Worm (Caenorhabditis elegans): ENCODE results near the gene Y73B3B.3.
"Not testable (repeated sequence)": the region's sequence is repeated elsewhere in the genome, so short reads cannot be mapped to it uniquely, and the experiment has no call there.

The Y73B3B.3 gene

DNA sequence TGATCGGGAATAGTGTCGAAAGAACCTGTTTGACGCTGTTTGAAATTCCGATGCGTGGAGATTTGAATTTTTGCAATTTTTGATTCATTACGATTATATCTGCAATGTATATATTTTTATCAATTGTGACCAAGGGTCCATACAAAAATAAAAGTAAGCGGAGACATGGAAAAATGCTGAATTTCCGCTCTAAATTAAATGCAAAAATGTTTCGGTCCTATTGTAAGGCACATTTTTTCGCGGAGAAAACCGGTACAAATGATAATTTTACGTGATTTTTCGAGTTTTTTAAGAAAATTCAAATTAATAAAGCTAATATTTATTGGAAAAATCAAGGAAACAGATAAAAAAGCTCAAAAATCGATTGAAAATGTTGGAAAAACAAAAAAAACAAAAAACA lies 5.7 kb downstream of the Y73B3B.3 start, which contains the start of gene set-28:
set-28 (minus strand) TSS at position 101 of the 400 bp plus-strand sequence.
- not testable (repeated sequence) for TF ChIP-seq ceh-88 (GFP tag; IDR thresholded peaks at IDR 0.05); ztf-11 (tag; optimal IDR thresholded peaks at IDR 0.05); tbx-2 (tag; optimal IDR thresholded peaks at IDR 0.05)

DNA sequence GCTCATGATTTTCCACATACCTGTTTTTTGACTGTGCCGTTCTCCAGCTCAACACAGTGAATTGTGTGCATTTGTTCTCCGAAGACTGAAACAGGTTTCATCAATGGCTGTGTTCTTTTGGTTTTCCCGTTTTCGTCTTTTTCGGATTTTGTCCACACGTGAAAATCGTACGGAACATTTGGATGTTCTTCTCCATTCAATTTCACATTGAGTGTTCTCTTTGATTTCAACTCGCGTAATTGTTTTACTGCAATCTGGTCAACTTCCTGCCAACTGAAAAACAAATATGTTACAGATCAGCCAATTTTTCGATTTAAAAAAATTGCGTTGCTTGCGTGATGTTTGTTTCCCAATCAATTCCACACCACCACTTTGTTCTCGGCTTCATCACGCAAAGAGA lies 19.6 kb downstream of the Y73B3B.3 start, which contains the start of gene AC8.3:
AC8.3 (minus strand) TSS at position 101 of the 400 bp plus-strand sequence.
- not testable (repeated sequence) for TF ChIP-seq unc-98 (GFP tag; IDR thresholded peaks at IDR 0.05); irx-1 (tag; optimal IDR thresholded peaks at IDR 0.05); sox-4 (tag; optimal IDR thresholded peaks at IDR 0.05)

DNA sequence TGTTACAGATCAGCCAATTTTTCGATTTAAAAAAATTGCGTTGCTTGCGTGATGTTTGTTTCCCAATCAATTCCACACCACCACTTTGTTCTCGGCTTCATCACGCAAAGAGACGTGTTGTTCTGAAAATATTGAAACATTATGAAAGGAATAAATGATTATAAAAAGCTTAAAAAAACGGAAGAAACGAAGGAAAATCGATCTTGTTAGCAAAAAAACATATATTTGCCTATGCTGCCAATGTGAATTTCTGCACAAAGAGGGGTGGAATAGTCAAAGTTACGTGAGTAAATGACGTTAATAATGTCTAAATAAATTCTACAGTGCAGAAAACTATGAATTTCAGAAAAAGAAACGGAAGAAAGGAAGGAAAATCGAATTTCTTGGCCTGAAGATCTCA lies 29.3 kb downstream of the Y73B3B.3 start, which contains the start of gene AC8.10:
AC8.10 (minus strand) TSS at position 101 of the 400 bp plus-strand sequence.
- not testable (repeated sequence) for TF ChIP-seq lin-15B (tag; optimal IDR thresholded peaks at IDR 0.05); hlh-17 (GFP tag; optimal IDR thresholded peaks at IDR 0.05; ENCODE audit: borderline replicate concordance); egl-27 (tag; optimal IDR thresholded peaks at IDR 0.05)
